Worm (Caenorhabditis elegans): ENCODE results near the gene col-90.

- no peak for TF ChIP-seq lim-6 (tag; optimal IDR thresholded peaks at IDR 0.05)
- TF ChIP-seq pha-4 (tag; optimal IDR thresholded peaks at IDR 0.05) = no peak
- TF ChIP-seq nhr-11 (tag; optimal IDR thresholded peaks at IDR 0.05) = no peak
- no peak for TF ChIP-seq sox-4 (tag; optimal IDR thresholded peaks at IDR 0.05)
- TF ChIP-seq pax-1 (tag; optimal IDR thresholded peaks at IDR 0.05) = no peak
- TF ChIP-seq eyg-1 (tag; optimal IDR thresholded peaks at IDR 0.05) = no peak
- TF ChIP-seq elt-4 (tag; optimal IDR thresholded peaks at IDR 0.05) = no peak
- TF ChIP-seq ama-1 (optimal IDR thresholded peaks at IDR 0.05) = no peak
- TF ChIP-seq ttx-3 (tag; optimal IDR thresholded peaks at IDR 0.05) = no peak
- no peak for TF ChIP-seq fkh-10 (GFP tag; optimal IDR thresholded peaks at IDR 0.05)
- no peak for TF ChIP-seq T23F11.4 (GFP tag; optimal IDR thresholded peaks at IDR 0.05)
- TF ChIP-seq lin-11 (tag; optimal IDR thresholded peaks at IDR 0.05) = no peak
Measured at ce11 chrIII:7953208-7953607, 4.6 kb downstream of the col-90 start, which contains the start of gene let-754.
